Worm (Caenorhabditis elegans) whole organism, L4 larva: ENCODE data around the gene fip-3.

ENCODE experiments used
- R02D3.7 ChIP-seq: fragments of 150-350 bp; sonication (generic microtip); optimal IDR thresholded peaks from 3 replicates; lab custom pipeline; 2014; ENCODE audit warnings: missing biosample characterization, missing genetic modification characterization
- T26A8.4 ChIP-seq: fragments of 200-800 bp; sonication (Bioruptor generic); IDR thresholded peaks from 2 replicates; pipeline ENCODE4 v1.3.6; 2022; ENCODE audit warnings: missing genetic modification characterization, missing compliant biosample characterization
- Y5F2A.4 ChIP-seq: fragments of 200-800 bp; sonication (Bioruptor generic); optimal IDR thresholded peaks from 2 replicates; lab custom pipeline; 2018; ENCODE audit warnings: mild to moderate bottlenecking, missing genetic modification characterization, missing compliant biosample characterization
- ceh-28 ChIP-seq: fragments of 150-350 bp; optimal IDR thresholded peaks from 2 replicates; lab custom pipeline; 2014; ENCODE audit warnings: missing biosample characterization, missing genetic modification reagents, missing genetic modification characterization
- dmd-8 ChIP-seq: fragments of 200-800 bp; sonication (Bioruptor generic); IDR thresholded peaks from 2 replicates; pipeline ENCODE4 v1.3.6; 2022; ENCODE audit warnings: missing genetic modification characterization, missing compliant biosample characterization
- egl-27 ChIP-seq: sonication (generic microtip); optimal IDR thresholded peaks from 3 replicates; lab custom pipeline; 2017; ENCODE audit warnings: missing biosample characterization, missing genetic modification reagents, missing genetic modification characterization
- hlh-30 ChIP-seq: sonication (generic microtip); optimal IDR thresholded peaks from 2 replicates; lab custom pipeline; 2017; ENCODE audit warnings: antibody characterized with exemption, mild to moderate bottlenecking, missing genetic modification characterization, missing compliant biosample characterization; ENCODE audit not compliant: insufficient read depth
- nhr-76 ChIP-seq: fragments of 150-350 bp; optimal IDR thresholded peaks from 2 replicates; lab custom pipeline; 2014; ENCODE audit warnings: missing biosample characterization, missing genetic modification characterization
- pha-4 ChIP-seq, 2 experiments: fragments of 150-350 bp in 1 of 2; fragments of 200-800 bp in 1 of 2; sonication (Bioruptor generic) in 1 of 2; IDR thresholded peaks in 1 of 2; optimal IDR thresholded peaks in 1 of 2; 2 replicates each; pipeline versions ENCODE4 v1.3.6 to Lab custom; 2014 to 2022; ENCODE audit warnings: missing genetic modification characterization in 2 of 2, missing genetic modification reagents in 2 of 2, missing biosample characterization in 1 of 2, missing compliant biosample characterization in 1 of 2
- skn-1 ChIP-seq: fragments of 150-350 bp; optimal IDR thresholded peaks from 2 replicates; lab custom pipeline; 2014; ENCODE audit warnings: missing biosample characterization, missing genetic modification characterization
- snpc-4 ChIP-seq: fragments of 150-350 bp; optimal IDR thresholded peaks from 2 replicates; lab custom pipeline; 2014; ENCODE audit warnings: missing biosample characterization, missing genetic modification characterization
- tag-97 ChIP-seq: fragments of 200-800 bp; sonication (Bioruptor generic); IDR thresholded peaks from 2 replicates; pipeline ENCODE4 v1.3.6; 2022; ENCODE audit warnings: missing genetic modification characterization, missing compliant biosample characterization
- zag-1 ChIP-seq: fragments of 150-350 bp; optimal IDR thresholded peaks from 2 replicates; lab custom pipeline; 2014; ENCODE audit warnings: missing biosample characterization, missing genetic modification characterization

ce11 chrIII:8556836-8557385 lies 32.4 kb downstream of the fip-3 start, which contains the start of gene C02D5.2:
- TF ChIP-seq T26A8.4 (GFP tag; lab: Robert Waterston, UW) (no peak), hlh-30 (tag; lab: Kevin White, UChicago) (peak; percentile 81), tag-97 (GFP tag; lab: Robert Waterston, UW) (no peak), zag-1 (tag; lab: Kevin White, UChicago) (no peak), pha-4 (GFP tag; IDR thresholded peaks at IDR 0.05; lab: Robert Waterston, UW) (no peak), pha-4 (tag; optimal IDR thresholded peaks at IDR 0.05; lab: Kevin White, UChicago) (no peak), nhr-76 (no peak), ceh-28 (tag; lab: Kevin White, UChicago) (no peak), skn-1 (tag; lab: Kevin White, UChicago) (no peak), dmd-8 (GFP tag; lab: Robert Waterston, UW) (no peak), R02D3.7 (tag; lab: Kevin White, UChicago) (no peak), snpc-4 (tag; lab: Kevin White, UChicago) (no peak), Y5F2A.4 (no peak), egl-27 (tag; lab: Kevin White, UChicago) (no peak)
